Worm (Caenorhabditis elegans): ENCODE measurements around the gene cup-4.

DNA sequence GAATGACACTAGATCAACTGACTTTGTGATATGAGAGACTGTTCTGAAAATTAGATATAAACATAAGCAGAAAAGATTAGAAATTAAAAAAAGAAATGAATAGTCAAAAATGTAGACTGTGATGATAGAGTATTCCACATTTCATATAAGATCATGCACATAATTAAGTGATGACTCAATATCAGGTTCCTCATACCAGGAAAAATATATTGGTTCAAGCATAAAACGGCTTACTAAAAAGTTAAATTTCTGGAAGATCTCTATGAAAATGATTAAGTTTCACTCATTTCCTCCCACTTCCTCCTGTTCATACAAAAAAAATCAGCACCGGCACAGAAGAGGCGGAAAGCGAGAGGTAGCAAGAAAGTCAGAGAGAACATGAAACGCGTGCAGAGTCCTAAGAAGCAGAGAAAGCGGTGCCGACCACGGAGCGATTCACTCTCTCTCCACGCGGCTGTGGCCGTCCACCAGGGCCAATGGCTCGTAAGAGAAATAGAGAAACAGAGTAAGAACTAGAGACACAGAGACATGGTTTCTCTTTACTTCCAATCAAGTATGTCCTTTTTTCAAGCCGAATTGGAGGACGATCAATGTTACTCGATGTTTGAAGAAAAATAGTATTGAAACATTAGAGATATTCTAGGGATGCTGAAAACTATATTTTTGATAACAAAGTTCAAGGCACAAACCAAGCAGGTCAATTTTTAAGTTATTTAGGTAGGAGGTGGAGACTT, 25.5 kb downstream of the cup-4 start, which contains the start of the genes ZK688.5 and fahd-1:
- TF ChIP-seq ceh-22 (tag; optimal IDR thresholded peaks at IDR 0.05) (no peak), unc-86 (tag; optimal IDR thresholded peaks at IDR 0.05) (no peak)

All from whole organism, late embryonic.